Comparison of ENCODE assay signal across 1 fruit fly cellular context in genomic region chr3R:20549855-20550603, dm6.
TF ChIP-seq lines count a peak whose summit lies in the region.

No protein-coding gene starts in this region.

TF ChIP-seq in whole organism, embryonic, 481 proteins besides CTCF, POLR2A, EP300 and RAD21 (continued from another document and continues in another):
- TF ChIP-seq Xbp1 (GFP tag; optimal IDR thresholded peaks at IDR 0.05; lab: Kevin White, UChicago), result peak; percentile 84
- TF ChIP-seq yki (optimal IDR thresholded peaks at IDR 0.05; lab: Kevin White, UChicago), result no peak
- peak; percentile 54 for TF ChIP-seq CG10321 (GFP tag; IDR thresholded peaks at IDR 0.05; lab: Robert Waterston, UW)
- TF ChIP-seq Elba2 (GFP tag; optimal IDR thresholded peaks at IDR 0.05; lab: Kevin White, UChicago), result no peak
- peak; percentile 87 for TF ChIP-seq CG17328 (GFP tag; IDR thresholded peaks at IDR 0.05; lab: Robert Waterston, UW)
- peak; percentile 63 for TF ChIP-seq sim (GFP tag; IDR thresholded peaks at IDR 0.05; lab: Robert Waterston, UW)
- TF ChIP-seq D19B (GFP tag; optimal IDR thresholded peaks at IDR 0.05; lab: Kevin White, UChicago), result peak; percentile 64
- peak; percentile 76 to 91 for TF ChIP-seq bsh (GFP tag; optimal IDR thresholded peaks at IDR 0.05; lab: Kevin White, UChicago)
- peak; percentile 83 for TF ChIP-seq slbo (GFP tag; IDR thresholded peaks at IDR 0.05; lab: Robert Waterston, UW)
- TF ChIP-seq CG3281 (GFP tag; optimal IDR thresholded peaks at IDR 0.05; lab: Kevin White, UChicago), result peak; percentile 87
- TF ChIP-seq CG43689 (GFP tag; IDR thresholded peaks at IDR 0.05; lab: Robert Waterston, UW), result peak; percentile 37; the same call in 1 of the 2 replicates
- peak; percentile 91 for TF ChIP-seq CG18262 (tag; optimal IDR thresholded peaks at IDR 0.05; lab: Kevin White, UChicago)
- TF ChIP-seq Hmx (GFP tag; optimal IDR thresholded peaks at IDR 0.05; lab: Kevin White, UChicago), result no peak
- peak; percentile 86 for TF ChIP-seq Abd-B (GFP tag; optimal IDR thresholded peaks at IDR 0.05; lab: Kevin White, UChicago)
- peak; percentile 64 for TF ChIP-seq zen (tag; optimal IDR thresholded peaks at IDR 0.05; lab: Kevin White, UChicago)
- 0 out of 2 replicates have a peak, but pooled peaks have one; percentile 42 for TF ChIP-seq bowl (GFP tag; IDR thresholded peaks at IDR 0.05; lab: Robert Waterston, UW)
- peak; percentile 56 for TF ChIP-seq CG17612 (GFP tag; IDR thresholded peaks at IDR 0.05; lab: Robert Waterston, UW)
- TF ChIP-seq wek (GFP tag; optimal IDR thresholded peaks at IDR 0.05; lab: Kevin White, UChicago), result no peak
- TF ChIP-seq CG16813 (GFP tag; IDR thresholded peaks at IDR 0.05; lab: Robert Waterston, UW; ENCODE audit: partially characterized antibody), result no peak
- no peak for TF ChIP-seq CG15073 (GFP tag; optimal IDR thresholded peaks at IDR 0.05; lab: Kevin White, UChicago)
- peak; percentile 79 for TF ChIP-seq BtbVII (GFP tag; optimal IDR thresholded peaks at IDR 0.05; lab: Kevin White, UChicago)
- peak; percentile 59; the same call in 3 of the 4 replicates for TF ChIP-seq chinmo (GFP tag; IDR thresholded peaks at IDR 0.05; lab: Robert Waterston, UW; ENCODE audit: partially characterized antibody)
- peak; percentile 18 for TF ChIP-seq Atf3 (GFP tag; optimal IDR thresholded peaks at IDR 0.05; lab: Kevin White, UChicago)
- TF ChIP-seq HLH4C (GFP tag; IDR thresholded peaks at IDR 0.05; lab: Robert Waterston, UW; ENCODE audit: partially characterized antibody), result no peak
- no peak for TF ChIP-seq Kr (GFP tag; optimal IDR thresholded peaks at IDR 0.05; lab: Kevin White, UChicago)
- peak; percentile 69 for TF ChIP-seq ac (GFP tag; optimal IDR thresholded peaks at IDR 0.05; lab: Kevin White, UChicago)
- peak; percentile 75 for TF ChIP-seq CG3407 (GFP tag; optimal IDR thresholded peaks at IDR 0.05; lab: Kevin White, UChicago)
- peak; percentile 77 for TF ChIP-seq Hand (GFP tag; optimal IDR thresholded peaks at IDR 0.05; lab: Kevin White, UChicago)
- peak; percentile 62 for TF ChIP-seq Spps (tag; optimal IDR thresholded peaks at IDR 0.05; lab: Kevin White, UChicago)
- peak; percentile 37 to 89 for TF ChIP-seq Hr51 (GFP tag; optimal IDR thresholded peaks at IDR 0.05; lab: Kevin White, UChicago)
- peak; percentile 91 for TF ChIP-seq sens (GFP tag; lab: Kevin White, UChicago)
- peak; percentile 86 for TF ChIP-seq CG4820 (GFP tag; optimal IDR thresholded peaks at IDR 0.05; lab: Kevin White, UChicago)
- no peak for TF ChIP-seq Myb (GFP tag; optimal IDR thresholded peaks at IDR 0.05; lab: Kevin White, UChicago)
- TF ChIP-seq CG7745 (tag; optimal IDR thresholded peaks at IDR 0.05; lab: Kevin White, UChicago), result no peak
- TF ChIP-seq vnd (GFP tag; IDR thresholded peaks at IDR 0.05; lab: Robert Waterston, UW; ENCODE audit: partially characterized antibody), result no peak
- TF ChIP-seq ttk (GFP tag; IDR thresholded peaks at IDR 0.05; lab: Robert Waterston, UW), result peak; percentile 77
- TF ChIP-seq CG17359 (tag; optimal IDR thresholded peaks at IDR 0.05; lab: Kevin White, UChicago), result peak; percentile 88
- TF ChIP-seq Hr78 (GFP tag; optimal IDR thresholded peaks at IDR 0.05; lab: Kevin White, UChicago), result peak in 1 of 2 experiments; percentile 58
- TF ChIP-seq schlank (tag; optimal IDR thresholded peaks at IDR 0.05; lab: Kevin White, UChicago), result peak; percentile 49
- peak; percentile 69; the same call in 1 of the 2 replicates for TF ChIP-seq sens-2 (GFP tag; IDR thresholded peaks at IDR 0.05; lab: Robert Waterston, UW)
- no peak for TF ChIP-seq kni (GFP tag; optimal IDR thresholded peaks at IDR 0.05; lab: Kevin White, UChicago)
- TF ChIP-seq jumu (GFP tag; optimal IDR thresholded peaks at IDR 0.05; lab: Kevin White, UChicago), result no peak
- peak; percentile 66 for TF ChIP-seq CG6683 (GFP tag; optimal IDR thresholded peaks at IDR 0.05; lab: Kevin White, UChicago)
- peak; percentile 84 for TF ChIP-seq exex (tag; optimal IDR thresholded peaks at IDR 0.05; lab: Kevin White, UChicago)
- TF ChIP-seq CG2129 (GFP tag; IDR thresholded peaks at IDR 0.05; lab: Robert Waterston, UW; ENCODE audit: partially characterized antibody), result no peak
- TF ChIP-seq da (GFP tag; optimal IDR thresholded peaks at IDR 0.05; lab: Kevin White, UChicago), result no peak
- TF ChIP-seq Doc2 (GFP tag; IDR thresholded peaks at IDR 0.05; lab: Robert Waterston, UW), result 0 out of 2 replicates have a peak, but pooled peaks have one; percentile 6
- peak; percentile 87 for TF ChIP-seq Ada2b (GFP tag; IDR thresholded peaks at IDR 0.05; lab: Robert Waterston, UW)
- peak; percentile 75 for TF ChIP-seq Asciz (GFP tag; optimal IDR thresholded peaks at IDR 0.05; lab: Kevin White, UChicago)
- no peak for TF ChIP-seq MESR4 (GFP tag; optimal IDR thresholded peaks at IDR 0.05; lab: Kevin White, UChicago)
- TF ChIP-seq CG13624 (GFP tag; optimal IDR thresholded peaks at IDR 0.05; lab: Kevin White, UChicago), result no peak
- peak; percentile 74 for TF ChIP-seq CG14050 (GFP tag; IDR thresholded peaks at IDR 0.05; lab: Robert Waterston, UW)
- TF ChIP-seq kay (GFP tag; optimal IDR thresholded peaks at IDR 0.05; lab: Kevin White, UChicago), result peak; percentile 62
- peak; percentile 25 for TF ChIP-seq CG10565 (GFP tag; optimal IDR thresholded peaks at IDR 0.05; lab: Kevin White, UChicago)
- peak; percentile 59 for TF ChIP-seq mam (GFP tag; optimal IDR thresholded peaks at IDR 0.05; lab: Kevin White, UChicago)
- TF ChIP-seq Oaz (GFP tag; IDR thresholded peaks at IDR 0.05; lab: Robert Waterston, UW), result peak; percentile 69
- TF ChIP-seq pita (GFP tag; optimal IDR thresholded peaks at IDR 0.05; lab: Kevin White, UChicago), result no peak
- peak; percentile 58 for TF ChIP-seq chm (GFP tag; IDR thresholded peaks at IDR 0.05; lab: Robert Waterston, UW)
- TF ChIP-seq CG31224 (GFP tag; IDR thresholded peaks at IDR 0.05; lab: Robert Waterston, UW), result peak; percentile 67; the same call in 1 of the 2 replicates
- peak; percentile 75 for TF ChIP-seq CG5245 (GFP tag; optimal IDR thresholded peaks at IDR 0.05; lab: Kevin White, UChicago)
- no peak for TF ChIP-seq CG14860 (GFP tag; IDR thresholded peaks at IDR 0.05; lab: Robert Waterston, UW; ENCODE audit: partially characterized antibody)
- no peak for TF ChIP-seq br (optimal IDR thresholded peaks at IDR 0.05; lab: Kevin White, UChicago)
- peak; percentile 64; the same call in 1 of the 3 replicates for TF ChIP-seq CG6175 (GFP tag; IDR thresholded peaks at IDR 0.05; lab: Robert Waterston, UW)
- TF ChIP-seq CG32532 (GFP tag; IDR thresholded peaks at IDR 0.05; lab: Robert Waterston, UW), result peak; percentile 85
- no peak for TF ChIP-seq CG11398 (GFP tag; optimal IDR thresholded peaks at IDR 0.05; lab: Kevin White, UChicago)
- TF ChIP-seq danr (GFP tag; IDR thresholded peaks at IDR 0.05; lab: Robert Waterston, UW), result peak; percentile 79
- peak in 1 of 2 experiments; percentile 64 for TF ChIP-seq Eip74EF (GFP tag; optimal IDR thresholded peaks at IDR 0.05; lab: Kevin White, UChicago)
- peak; percentile 48 for TF ChIP-seq CrebB (tag; optimal IDR thresholded peaks at IDR 0.05; lab: Kevin White, UChicago)
- no peak for TF ChIP-seq nerfin-2 (GFP tag; IDR thresholded peaks at IDR 0.05; lab: Robert Waterston, UW; ENCODE audit: partially characterized antibody)
- TF ChIP-seq CG14014 (GFP tag; IDR thresholded peaks at IDR 0.05; lab: Robert Waterston, UW), result peak; percentile 85
- TF ChIP-seq D (optimal IDR thresholded peaks at IDR 0.05; lab: Kevin White, UChicago), result no peak
- TF ChIP-seq D (GFP tag; optimal IDR thresholded peaks at IDR 0.05; lab: Kevin White, UChicago), result peak; percentile 85
- peak; percentile 73 for TF ChIP-seq CG2889 (GFP tag; IDR thresholded peaks at IDR 0.05; lab: Robert Waterston, UW)
- peak; percentile 82 for TF ChIP-seq CG13894 (tag; optimal IDR thresholded peaks at IDR 0.05; lab: Kevin White, UChicago)
- TF ChIP-seq Nf-YA (GFP tag; IDR thresholded peaks at IDR 0.05; lab: Robert Waterston, UW), result peak; percentile 66
- peak; percentile 85 for TF ChIP-seq esg (GFP tag; conservative IDR thresholded peaks at IDR 0.05; lab: Robert Waterston, UW)
- TF ChIP-seq lov (optimal IDR thresholded peaks at IDR 0.05; lab: Kevin White, UChicago), result no peak
- TF ChIP-seq lov (GFP tag; IDR thresholded peaks at IDR 0.05; lab: Robert Waterston, UW), result no peak
- peak; percentile 80 for TF ChIP-seq CG30431 (GFP tag; optimal IDR thresholded peaks at IDR 0.05; lab: Kevin White, UChicago)
- no peak for TF ChIP-seq gfzf (GFP tag; optimal IDR thresholded peaks at IDR 0.05; lab: Kevin White, UChicago)
- peak; percentile 83 for TF ChIP-seq CG2120 (GFP tag; optimal IDR thresholded peaks at IDR 0.05; lab: Kevin White, UChicago)
- TF ChIP-seq CG9817 (tag; optimal IDR thresholded peaks at IDR 0.05; lab: Kevin White, UChicago), result peak; percentile 88
- TF ChIP-seq mld (GFP tag; IDR thresholded peaks at IDR 0.05; lab: Robert Waterston, UW; ENCODE audit: partially characterized antibody), result no peak
- TF ChIP-seq Dip3 (GFP tag; optimal IDR thresholded peaks at IDR 0.05; lab: Kevin White, UChicago), result no peak
- no peak for TF ChIP-seq Sry-β (GFP tag; optimal IDR thresholded peaks at IDR 0.05; lab: Kevin White, UChicago)
- peak; percentile 78; the same call in 2 of the 3 replicates for TF ChIP-seq C15 (GFP tag; IDR thresholded peaks at IDR 0.05; lab: Robert Waterston, UW)
- peak; percentile 85 for TF ChIP-seq CG10366 (GFP tag; IDR thresholded peaks at IDR 0.05; lab: Robert Waterston, UW)
- peak; percentile 74 for TF ChIP-seq CG9215 (GFP tag; IDR thresholded peaks at IDR 0.05; lab: Robert Waterston, UW)
- peak; percentile 78 for TF ChIP-seq Mrtf (GFP tag; IDR thresholded peaks at IDR 0.05; lab: Robert Waterston, UW)
- no peak for TF ChIP-seq usp (GFP tag; optimal IDR thresholded peaks at IDR 0.05; lab: Kevin White, UChicago)
- peak; percentile 88 for TF ChIP-seq NfI (GFP tag; optimal IDR thresholded peaks at IDR 0.05; lab: Kevin White, UChicago)
- TF ChIP-seq ham (GFP tag; IDR thresholded peaks at IDR 0.05; lab: Robert Waterston, UW), result 0 out of 2 replicates have a peak, but pooled peaks have one; percentile 8
- TF ChIP-seq dmrt99B (tag; optimal IDR thresholded peaks at IDR 0.05; lab: Kevin White, UChicago), result peak; percentile 90
- TF ChIP-seq ato (GFP tag; IDR thresholded peaks at IDR 0.05; lab: Robert Waterston, UW; ENCODE audit: partially characterized antibody), result no peak
- TF ChIP-seq CG15514 (GFP tag; optimal IDR thresholded peaks at IDR 0.05; lab: Kevin White, UChicago), result peak; percentile 67
- peak; percentile 85 for TF ChIP-seq gcm (GFP tag; optimal IDR thresholded peaks at IDR 0.05; lab: Kevin White, UChicago)
- TF ChIP-seq stwl (tag; optimal IDR thresholded peaks at IDR 0.05; lab: Kevin White, UChicago), result peak; percentile 4
- peak; percentile 90 for TF ChIP-seq corto (GFP tag; optimal IDR thresholded peaks at IDR 0.05; lab: Kevin White, UChicago)
- peak; percentile 62 for TF ChIP-seq ap (GFP tag; IDR thresholded peaks at IDR 0.05; lab: Robert Waterston, UW)
- no peak for TF ChIP-seq CG9876 (GFP tag; optimal IDR thresholded peaks at IDR 0.05; lab: Kevin White, UChicago)
- peak; percentile 54 for TF ChIP-seq CG16863 (GFP tag; optimal IDR thresholded peaks at IDR 0.05; lab: Kevin White, UChicago)
- peak; percentile 73 for TF ChIP-seq CG13296 (GFP tag; optimal IDR thresholded peaks at IDR 0.05; lab: Kevin White, UChicago)
- TF ChIP-seq tx (GFP tag; optimal IDR thresholded peaks at IDR 0.05; lab: Kevin White, UChicago), result no peak
- no peak for TF ChIP-seq fu2 (GFP tag; optimal IDR thresholded peaks at IDR 0.05; lab: Kevin White, UChicago)
- no peak for TF ChIP-seq abd-A (tag; optimal IDR thresholded peaks at IDR 0.05; lab: Kevin White, UChicago)
- TF ChIP-seq CG15696 (tag; optimal IDR thresholded peaks at IDR 0.05; lab: Kevin White, UChicago), result peak; percentile 87
- no peak for TF ChIP-seq insv (GFP tag; optimal IDR thresholded peaks at IDR 0.05; lab: Kevin White, UChicago)
- peak in 1 of 2 experiments; percentile 63 for TF ChIP-seq Pdp1 (GFP tag; optimal IDR thresholded peaks at IDR 0.05; lab: Kevin White, UChicago)
- TF ChIP-seq CG16815 (GFP tag; optimal IDR thresholded peaks at IDR 0.05; lab: Kevin White, UChicago), result peak; percentile 87
- TF ChIP-seq Awh (GFP tag; IDR thresholded peaks at IDR 0.05; lab: Robert Waterston, UW), result peak; percentile 76
- TF ChIP-seq Hr39 (optimal IDR thresholded peaks at IDR 0.05; lab: Kevin White, UChicago), result no peak
- no peak; the same call in 1 of the 2 replicates for TF ChIP-seq CG8765 (GFP tag; IDR thresholded peaks at IDR 0.05; lab: Robert Waterston, UW)
- TF ChIP-seq CG5180 (GFP tag; optimal IDR thresholded peaks at IDR 0.05; lab: Kevin White, UChicago), result peak; percentile 89
- peak; percentile 15 for TF ChIP-seq Jarid2 (GFP tag; optimal IDR thresholded peaks at IDR 0.05; lab: Kevin White, UChicago)
- TF ChIP-seq CG8478 (optimal IDR thresholded peaks at IDR 0.05; lab: Kevin White, UChicago), result no peak
- TF ChIP-seq pb (GFP tag; optimal IDR thresholded peaks at IDR 0.05; lab: Kevin White, UChicago), result no peak
- TF ChIP-seq CG12659 (GFP tag; optimal IDR thresholded peaks at IDR 0.05; lab: Kevin White, UChicago), result peak; percentile 85
- peak; percentile 20 for TF ChIP-seq slou (GFP tag; optimal IDR thresholded peaks at IDR 0.05; lab: Kevin White, UChicago)
- TF ChIP-seq CG18764 (GFP tag; optimal IDR thresholded peaks at IDR 0.05; lab: Kevin White, UChicago), result peak; percentile 66
- TF ChIP-seq hth (optimal IDR thresholded peaks at IDR 0.05; lab: Kevin White, UChicago), result no peak
- TF ChIP-seq stc (GFP tag; IDR thresholded peaks at IDR 0.05; lab: Robert Waterston, UW), result peak; percentile 77
- peak; percentile 67 for TF ChIP-seq Dek (tag; optimal IDR thresholded peaks at IDR 0.05; lab: Kevin White, UChicago)
- peak; percentile 54 for TF ChIP-seq Nf-YB (GFP tag; optimal IDR thresholded peaks at IDR 0.05; lab: Kevin White, UChicago)
- peak; percentile 78 for TF ChIP-seq CG6654 (GFP tag; optimal IDR thresholded peaks at IDR 0.05; lab: Kevin White, UChicago)
- peak; percentile 68 for TF ChIP-seq pfk (GFP tag; optimal IDR thresholded peaks at IDR 0.05; lab: Kevin White, UChicago)
- TF ChIP-seq gcm2 (GFP tag; optimal IDR thresholded peaks at IDR 0.05; lab: Kevin White, UChicago), result peak; percentile 65
- peak; percentile 41 for TF ChIP-seq run (tag; optimal IDR thresholded peaks at IDR 0.05; lab: Kevin White, UChicago)
- peak; percentile 75 for TF ChIP-seq Adf1 (GFP tag; IDR thresholded peaks at IDR 0.05; lab: Robert Waterston, UW)
- TF ChIP-seq CG4360 (GFP tag; IDR thresholded peaks at IDR 0.05; lab: Robert Waterston, UW), result peak; percentile 85
- TF ChIP-seq gt (GFP tag; IDR thresholded peaks at IDR 0.05; lab: Robert Waterston, UW), result peak; percentile 40; the same call in 1 of the 2 replicates
- TF ChIP-seq HmgZ (tag; optimal IDR thresholded peaks at IDR 0.05; lab: Kevin White, UChicago), result peak; percentile 91
